Fruit fly (Drosophila melanogaster) whole organism, adult: ENCODE measurements around the gene Dis3.

Experiments
- CG11617 ChIP-seq: fragments of 200-800 bp; sonication (Bioruptor generic); optimal IDR thresholded peaks from 2 replicates; lab custom pipeline; 2017; ENCODE audit warnings: mild to moderate bottlenecking, missing biosample characterization, missing genetic modification reagents, missing genetic modification characterization
- CG12768 ChIP-seq: fragments of 200-800 bp; sonication (Bioruptor generic); optimal IDR thresholded peaks from 2 replicates; lab custom pipeline; 2017; ENCODE audit warnings: missing biosample characterization, missing genetic modification characterization, mild to moderate bottlenecking, moderate library complexity, missing genetic modification reagents
- CG14711 ChIP-seq: fragments of 200-800 bp; sonication (Bioruptor generic); optimal IDR thresholded peaks from 2 replicates; lab custom pipeline; 2018; ENCODE audit warnings: missing biosample characterization, mild to moderate bottlenecking, missing genetic modification characterization, moderate library complexity
- CG1620 ChIP-seq: fragments of 200-800 bp; sonication (Bioruptor generic); optimal IDR thresholded peaks from 2 replicates; lab custom pipeline; 2016; ENCODE audit warnings: missing biosample characterization, missing genetic modification characterization
- CG33017 ChIP-seq: fragments of 200-800 bp; sonication (Bioruptor generic); optimal IDR thresholded peaks from 2 replicates; lab custom pipeline; 2018; ENCODE audit warnings: missing biosample characterization, mild to moderate bottlenecking, missing genetic modification characterization, moderate library complexity
- CG5204 ChIP-seq: fragments of 200-800 bp; sonication (Bioruptor generic); optimal IDR thresholded peaks from 2 replicates; lab custom pipeline; 2016; ENCODE audit warnings: missing biosample characterization, missing genetic modification characterization
- CG7045 ChIP-seq: fragments of 200-800 bp; sonication (Bioruptor generic); optimal IDR thresholded peaks from 2 replicates; lab custom pipeline; 2017; ENCODE audit warnings: missing biosample characterization, mild to moderate bottlenecking, missing genetic modification characterization
- CG7101 ChIP-seq: fragments of 200-800 bp; sonication (Bioruptor generic); optimal IDR thresholded peaks from 2 replicates; lab custom pipeline; 2018; ENCODE audit warnings: missing biosample characterization, mild to moderate bottlenecking, missing genetic modification characterization, moderate library complexity
- Clk ChIP-seq: fragments of 200-800 bp; sonication (Bioruptor generic); optimal IDR thresholded peaks from 2 replicates; lab custom pipeline; 2017; ENCODE audit warnings: missing biosample characterization, missing genetic modification characterization
- Crg-1 ChIP-seq: fragments of 200-800 bp; sonication (Bioruptor generic); optimal IDR thresholded peaks from 2 replicates; lab custom pipeline; 2016; ENCODE audit warnings: missing biosample characterization, missing genetic modification characterization
- Hr96 ChIP-seq: fragments of 200-800 bp; sonication (Bioruptor generic); optimal IDR thresholded peaks from 2 replicates; lab custom pipeline; 2016; ENCODE audit warnings: missing biosample characterization, missing genetic modification characterization
- Mnt ChIP-seq: fragments of 200-800 bp; sonication (Bioruptor generic); optimal IDR thresholded peaks from 2 replicates; lab custom pipeline; 2016; ENCODE audit warnings: missing biosample characterization, mild to moderate bottlenecking, missing genetic modification characterization
- bab1 ChIP-seq: fragments of 200-800 bp; sonication (Bioruptor generic); optimal IDR thresholded peaks from 3 replicates; lab custom pipeline; 2019; ENCODE audit warnings: missing biosample characterization, mild to moderate bottlenecking, missing genetic modification characterization, moderate library complexity
- cic ChIP-seq: fragments of 200-800 bp; sonication (Bioruptor generic); optimal IDR thresholded peaks from 2 replicates; lab custom pipeline; 2017; ENCODE audit warnings: missing biosample characterization, mild to moderate bottlenecking, missing genetic modification characterization, moderate library complexity
- cnc ChIP-seq, 2 experiments: fragments of >200 bp; optimal IDR thresholded peaks; 2 replicates each; lab custom pipeline; 2017
- kay ChIP-seq: fragments of 200-800 bp; sonication (Bioruptor generic); peaks from one replicate; lab custom pipeline; 2016; ENCODE audit warnings: missing biosample characterization, missing genetic modification characterization, borderline replicate concordance
- ovo ChIP-seq: fragments of 200-800 bp; sonication (Bioruptor generic); optimal IDR thresholded peaks from 2 replicates; lab custom pipeline; 2016; ENCODE audit warnings: missing biosample characterization, missing genetic modification characterization
- pad ChIP-seq: fragments of 200-800 bp; sonication (Bioruptor generic); optimal IDR thresholded peaks from 3 replicates; lab custom pipeline; 2017; ENCODE audit warnings: missing biosample characterization, missing genetic modification characterization, mild to moderate bottlenecking, moderate library complexity, missing genetic modification reagents
- tj ChIP-seq: fragments of 200-800 bp; sonication (Bioruptor generic); optimal IDR thresholded peaks from 3 replicates; lab custom pipeline; 2017; ENCODE audit warnings: missing biosample characterization, mild to moderate bottlenecking, missing genetic modification characterization, moderate library complexity
- toe ChIP-seq: fragments of 200-800 bp; sonication (Bioruptor generic); optimal IDR thresholded peaks from 2 replicates; lab custom pipeline; 2016; ENCODE audit warnings: missing biosample characterization, missing genetic modification characterization

Gene Dis3

dm6 chr3R:24333182-24333808, at the start of gene Dis3, which contains the start of gene Rrp5:
Gene Dis3 (plus strand): TSS chr3R:24333433.
Gene Rrp5 (minus strand): TSS chr3R:24333316.
- peak; percentile 16 for TF ChIP-seq ovo (GFP tag; lab: Kevin White, UChicago)
- peak; percentile 15 for TF ChIP-seq CG11617 (GFP tag; lab: Kevin White, UChicago)
- TF ChIP-seq bab1 (GFP tag; lab: Kevin White, UChicago): peak; percentile 4
- TF ChIP-seq CG12768 (GFP tag; lab: Kevin White, UChicago): no peak
- no peak for TF ChIP-seq Clk (GFP tag; lab: Kevin White, UChicago)
- peak; percentile 30 for TF ChIP-seq cic (GFP tag; lab: Kevin White, UChicago)
- TF ChIP-seq CG1620: peak; percentile 20
- no peak for TF ChIP-seq kay (GFP tag; lab: Kevin White, UChicago)
- no peak for TF ChIP-seq toe
- TF ChIP-seq pad (GFP tag; lab: Kevin White, UChicago): peak; percentile 11
- TF ChIP-seq CG14711 (tag; lab: Kevin White, UChicago): no peak
- peak; percentile 99 for TF ChIP-seq Mnt (GFP tag; lab: Kevin White, UChicago)

- TF ChIP-seq toe (no peak), CG12768 (GFP tag; lab: Kevin White, UChicago) (peak; percentile 63)
These were observed 49.6 kb upstream of the Dis3 start, which contains the start of gene CG6356 for dm6 chr3R:24283582-24284085. Gene CG6356 (plus strand): TSS chr3R:24283955.

dm6 chr3R:24284164-24284563, 49.1 kb upstream of the Dis3 start:
- TF ChIP-seq CG1620 (no peak), tj (GFP tag; lab: Kevin White, UChicago) (no peak), Crg-1 (GFP tag; lab: Kevin White, UChicago) (no peak), toe (no peak), ovo (GFP tag; lab: Kevin White, UChicago) (no peak), Mnt (GFP tag; lab: Kevin White, UChicago) (no peak), CG7045 (GFP tag; lab: Kevin White, UChicago) (no peak), Hr96 (GFP tag; lab: Kevin White, UChicago) (no peak), CG33017 (tag; lab: Kevin White, UChicago) (no peak)

dm6 chr3R:24285423-24285822, 47.8 kb upstream of the Dis3 start:
- TF ChIP-seq cic (GFP tag; lab: Kevin White, UChicago) (peak; percentile 52), CG11617 (GFP tag; lab: Kevin White, UChicago) (no peak), CG33017 (tag; lab: Kevin White, UChicago) (no peak), ovo (GFP tag; lab: Kevin White, UChicago) (no peak), bab1 (GFP tag; lab: Kevin White, UChicago) (no peak), Clk (GFP tag; lab: Kevin White, UChicago) (no peak)

- TF ChIP-seq ovo (GFP tag; lab: Kevin White, UChicago) (no peak), CG7101 (tag; lab: Kevin White, UChicago) (no peak), kay (GFP tag; lab: Kevin White, UChicago) (no peak), tj (GFP tag; lab: Kevin White, UChicago) (no peak), Crg-1 (GFP tag; lab: Kevin White, UChicago) (no peak), cic (GFP tag; lab: Kevin White, UChicago) (no peak), Hr96 (GFP tag; lab: Kevin White, UChicago) (no peak), CG12768 (GFP tag; lab: Kevin White, UChicago) (no peak), bab1 (GFP tag; lab: Kevin White, UChicago) (no peak), Mnt (GFP tag; lab: Kevin White, UChicago) (no peak), CG5204 (GFP tag; lab: Kevin White, UChicago) (no peak), CG11617 (GFP tag; lab: Kevin White, UChicago) (no peak), pad (GFP tag; lab: Kevin White, UChicago) (no peak), CG1620 (no peak), cnc (optimal IDR thresholded peaks at IDR 0.05; lab: Kevin White, UChicago) (no peak), Clk (GFP tag; lab: Kevin White, UChicago) (no peak), CG7045 (GFP tag; lab: Kevin White, UChicago) (no peak)
These were observed 46.1 kb upstream of the Dis3 start for dm6 chr3R:24287157-24287556.

dm6 chr3R:24289768-24290349, 43.4 kb upstream of the Dis3 start, which contains the start of the genes CG34290 and Uck:
Gene CG34290 (minus strand): TSS chr3R:24289818.
Gene Uck (plus strand): TSS chr3R:24290172.
- peak; percentile 72 for TF ChIP-seq Crg-1 (GFP tag; lab: Kevin White, UChicago)
- peak; percentile 69 for TF ChIP-seq CG7045 (GFP tag; lab: Kevin White, UChicago)
- TF ChIP-seq tj (GFP tag; lab: Kevin White, UChicago): peak; percentile 10
- peak; percentile 52 for TF ChIP-seq Hr96 (GFP tag; lab: Kevin White, UChicago)
- peak; percentile 43 for TF ChIP-seq CG33017 (tag; lab: Kevin White, UChicago)
- peak; percentile 57 for TF ChIP-seq ovo (GFP tag; lab: Kevin White, UChicago)
- TF ChIP-seq toe: no peak
- TF ChIP-seq Clk (GFP tag; lab: Kevin White, UChicago): peak; percentile 12
- peak; percentile 50 for TF ChIP-seq CG1620
- TF ChIP-seq Mnt (GFP tag; lab: Kevin White, UChicago): peak; percentile 47
- TF ChIP-seq CG5204 (GFP tag; lab: Kevin White, UChicago): no peak
- no peak for TF ChIP-seq kay (GFP tag; lab: Kevin White, UChicago)
- peak; percentile 61 for TF ChIP-seq pad (GFP tag; lab: Kevin White, UChicago)
- TF ChIP-seq CG12768 (GFP tag; lab: Kevin White, UChicago): peak; percentile 76
- peak; percentile 37 for TF ChIP-seq cic (GFP tag; lab: Kevin White, UChicago)
- peak; percentile 69 for TF ChIP-seq CG7101 (tag; lab: Kevin White, UChicago)
- TF ChIP-seq CG11617 (GFP tag; lab: Kevin White, UChicago): peak; percentile 70
- peak; percentile 87 for TF ChIP-seq bab1 (GFP tag; lab: Kevin White, UChicago)
- peak; percentile 70 for TF ChIP-seq CG14711 (tag; lab: Kevin White, UChicago)
- no peak for TF ChIP-seq cnc (optimal IDR thresholded peaks at IDR 0.05; lab: Kevin White, UChicago)
